Worm (Caenorhabditis elegans): Measurements from ENCODE around the gene nex-4.

ce11 chrV:4823323-4823682 lies 27.9 kb upstream of the nex-4 start, which contains the start of gene adss-1:
- no peak for TF ChIP-seq unc-62 (GFP tag; optimal IDR thresholded peaks at IDR 0.05)
- no peak for TF ChIP-seq ztf-22 (GFP tag; optimal IDR thresholded peaks at IDR 0.05)
- no peak for TF ChIP-seq ama-1 (optimal IDR thresholded peaks at IDR 0.05)
- TF ChIP-seq ama-1 (GFP tag; optimal IDR thresholded peaks at IDR 0.05): no peak
- no peak for TF ChIP-seq gei-17 (GFP tag; optimal IDR thresholded peaks at IDR 0.05)
- no peak for TF ChIP-seq mel-28 (tag; optimal IDR thresholded peaks at IDR 0.05; ENCODE audit: borderline replicate concordance)
- TF ChIP-seq K12H6.12 (tag; optimal IDR thresholded peaks at IDR 0.05): no peak
- no peak for TF ChIP-seq zfh-2 (GFP tag; conservative IDR thresholded peaks at IDR 0.05)
- TF ChIP-seq dpl-1 (GFP tag; optimal IDR thresholded peaks at IDR 0.05): no peak

Data from whole organism, young adult.